Worm (Caenorhabditis elegans) whole organism, L2 larva: ENCODE measurements around the gene K02D10.3.
A peak's percentile ranks its signal among the peaks of the same experiment; 100 is the strongest.

Experiments
- C34F6.9 ChIP-seq: fragments of 150-350 bp; optimal IDR thresholded peaks from 2 replicates; lab custom pipeline; 2014; ENCODE audit warnings: missing biosample characterization, missing genetic modification characterization
- R02D3.7 ChIP-seq: fragments of 150-350 bp; optimal IDR thresholded peaks from 2 replicates; lab custom pipeline; 2014; ENCODE audit warnings: missing biosample characterization, missing genetic modification characterization
- Y55F3AM.14 ChIP-seq: fragments of 200-800 bp; sonication (Bioruptor generic); optimal IDR thresholded peaks from 2 replicates; lab custom pipeline; 2018; ENCODE audit warnings: mild to moderate bottlenecking, missing genetic modification characterization, missing compliant biosample characterization
- ZK546.5 ChIP-seq: sonication (generic microtip); optimal IDR thresholded peaks from 2 replicates; lab custom pipeline; 2017; ENCODE audit warnings: missing biosample characterization, missing genetic modification characterization
- alr-1 ChIP-seq: fragments of 150-350 bp; optimal IDR thresholded peaks from 2 replicates; lab custom pipeline; 2014; ENCODE audit warnings: missing biosample characterization, missing genetic modification characterization
- aly-2 ChIP-seq: fragments of 150-350 bp; optimal IDR thresholded peaks from 2 replicates; lab custom pipeline; 2014; ENCODE audit warnings: missing biosample characterization, missing genetic modification characterization
- ama-1 ChIP-seq: fragments of 150-350 bp; optimal IDR thresholded peaks from 2 replicates; lab custom pipeline; 2018; ENCODE audit warnings: inconsistent platforms
- blmp-1 ChIP-seq: sonication (generic microtip); optimal IDR thresholded peaks from 2 replicates; lab custom pipeline; 2017; ENCODE audit warnings: missing genetic modification characterization, mild to moderate bottlenecking, missing compliant biosample characterization, antibody characterized with exemption, moderate library complexity; ENCODE audit not compliant: insufficient read depth
- ceh-16 ChIP-seq: fragments of 150-350 bp; optimal IDR thresholded peaks from 2 replicates; lab custom pipeline; 2014; ENCODE audit warnings: missing biosample characterization, missing genetic modification characterization
- ceh-82 ChIP-seq: fragments of 150-350 bp; optimal IDR thresholded peaks from 2 replicates; lab custom pipeline; 2014; ENCODE audit warnings: missing biosample characterization, missing genetic modification characterization
- crh-2 ChIP-seq: sonication (generic microtip); optimal IDR thresholded peaks from 2 replicates; lab custom pipeline; 2017; ENCODE audit warnings: missing biosample characterization, missing genetic modification characterization
- egl-27 ChIP-seq: sonication (generic microtip); optimal IDR thresholded peaks from 3 replicates; lab custom pipeline; 2017; ENCODE audit warnings: missing biosample characterization, missing genetic modification reagents, missing genetic modification characterization
- elt-1 ChIP-seq: fragments of 150-350 bp; optimal IDR thresholded peaks from 2 replicates; lab custom pipeline; 2014; ENCODE audit warnings: missing biosample characterization, missing genetic modification characterization
- elt-3 ChIP-seq: sonication (generic microtip); optimal IDR thresholded peaks from 2 replicates; lab custom pipeline; 2017; ENCODE audit warnings: missing biosample characterization, missing genetic modification characterization
- fos-1 ChIP-seq: fragments of 150-350 bp; optimal IDR thresholded peaks from 2 replicates; lab custom pipeline; 2014; ENCODE audit warnings: missing biosample characterization, missing genetic modification characterization
- gmeb-1 ChIP-seq: fragments of 150-350 bp; optimal IDR thresholded peaks from 2 replicates; lab custom pipeline; 2014; ENCODE audit warnings: missing biosample characterization, missing genetic modification characterization
- lin-13 ChIP-seq: fragments of 150-350 bp; optimal IDR thresholded peaks from 2 replicates; lab custom pipeline; 2014; ENCODE audit warnings: missing biosample characterization, missing genetic modification reagents, missing genetic modification characterization
- lin-39 ChIP-seq: fragments of 150-350 bp; optimal IDR thresholded peaks from 2 replicates; lab custom pipeline; 2014; ENCODE audit warnings: missing biosample characterization, missing genetic modification reagents, missing genetic modification characterization
- lsy-2 ChIP-seq, 2 experiments: fragments of 150-350 bp in 1 of 2; sonication (generic microtip) in 1 of 2; optimal IDR thresholded peaks; 2 replicates each; lab custom pipeline; 2014 to 2017; ENCODE audit warnings: missing biosample characterization in 2 of 2, missing genetic modification characterization in 2 of 2
- mab-5 ChIP-seq: fragments of 150-350 bp; optimal IDR thresholded peaks from 2 replicates; lab custom pipeline; 2014; ENCODE audit warnings: missing biosample characterization, missing genetic modification characterization
- mdl-1 ChIP-seq, 2 experiments: fragments of 150-350 bp in 1 of 2; sonication (generic microtip) in 1 of 2; optimal IDR thresholded peaks; 2 replicates each; lab custom pipeline; 2017; ENCODE audit warnings: missing biosample characterization in 2 of 2, missing genetic modification characterization in 2 of 2
- nhr-10 ChIP-seq: sonication (generic microtip); optimal IDR thresholded peaks from 2 replicates; lab custom pipeline; 2017; ENCODE audit warnings: missing biosample characterization, missing genetic modification characterization
- nhr-11 ChIP-seq: fragments of 150-350 bp; optimal IDR thresholded peaks from 2 replicates; lab custom pipeline; 2014; ENCODE audit warnings: missing biosample characterization, missing genetic modification characterization
- nhr-12 ChIP-seq: fragments of 150-350 bp; optimal IDR thresholded peaks from 2 replicates; lab custom pipeline; 2014; ENCODE audit warnings: missing biosample characterization, missing genetic modification characterization
- nhr-129 ChIP-seq: fragments of 150-350 bp; optimal IDR thresholded peaks from 2 replicates; lab custom pipeline; 2014; ENCODE audit warnings: missing biosample characterization, missing genetic modification characterization
- nhr-21 ChIP-seq: fragments of 150-350 bp; optimal IDR thresholded peaks from 2 replicates; lab custom pipeline; 2014; ENCODE audit warnings: missing biosample characterization, missing genetic modification characterization
- nhr-23 ChIP-seq: fragments of 150-350 bp; optimal IDR thresholded peaks from 2 replicates; lab custom pipeline; 2014; ENCODE audit warnings: missing biosample characterization, missing genetic modification reagents, missing genetic modification characterization
- nhr-237 ChIP-seq: fragments of 150-350 bp; optimal IDR thresholded peaks from 2 replicates; lab custom pipeline; 2014; ENCODE audit warnings: missing biosample characterization, missing genetic modification characterization
- nhr-25 ChIP-seq: fragments of 150-350 bp; sonication (generic microtip); optimal IDR thresholded peaks from 3 replicates; lab custom pipeline; 2014; ENCODE audit warnings: missing biosample characterization, missing genetic modification characterization
- nhr-6 ChIP-seq: fragments of 150-350 bp; optimal IDR thresholded peaks from 2 replicates; lab custom pipeline; 2014; ENCODE audit warnings: missing biosample characterization, missing genetic modification characterization
- nhr-77 ChIP-seq: fragments of 150-350 bp; optimal IDR thresholded peaks from 2 replicates; lab custom pipeline; 2014; ENCODE audit warnings: missing biosample characterization, missing genetic modification characterization
- sem-4 ChIP-seq: fragments of 150-350 bp; optimal IDR thresholded peaks from 2 replicates; lab custom pipeline; 2014; ENCODE audit warnings: missing biosample characterization, missing genetic modification reagents, missing genetic modification characterization
- skn-1 ChIP-seq: sonication (generic microtip); optimal IDR thresholded peaks from 2 replicates; lab custom pipeline; 2017; ENCODE audit warnings: missing biosample characterization, missing genetic modification characterization
- sma-3 ChIP-seq: sonication (generic microtip); optimal IDR thresholded peaks from 2 replicates; lab custom pipeline; 2016; ENCODE audit warnings: missing genetic modification reagents, missing genetic modification characterization, missing compliant biosample characterization
- sma-9 ChIP-seq, 2 experiments: fragments of 150-350 bp in 1 of 2; sonication (generic microtip) in 1 of 2; optimal IDR thresholded peaks; 2 replicates each; lab custom pipeline; 2014 to 2016; ENCODE audit warnings: missing genetic modification characterization in 2 of 2, mild to moderate bottlenecking in 1 of 2, missing biosample characterization in 1 of 2, missing compliant biosample characterization in 1 of 2, missing genetic modification reagents in 1 of 2, moderate library complexity in 1 of 2
- snpc-4 ChIP-seq: fragments of 150-350 bp; optimal IDR thresholded peaks from 2 replicates; lab custom pipeline; 2014; ENCODE audit warnings: missing biosample characterization, missing genetic modification characterization
- unc-39 ChIP-seq: fragments of 150-350 bp; optimal IDR thresholded peaks from 2 replicates; lab custom pipeline; 2014; ENCODE audit warnings: missing biosample characterization, missing genetic modification characterization
- unc-62 ChIP-seq: fragments of 150-350 bp; optimal IDR thresholded peaks from 2 replicates; lab custom pipeline; 2014; ENCODE audit warnings: missing biosample characterization, missing genetic modification reagents, missing genetic modification characterization
- ztf-1 ChIP-seq: fragments of 200-800 bp; sonication (Bioruptor generic); conservative IDR thresholded peaks from 2 replicates; pipeline ENCODE4 v1.3.6; 2022; ENCODE audit warnings: missing genetic modification characterization, missing compliant biosample characterization
- ztf-11 ChIP-seq: sonication (generic microtip); optimal IDR thresholded peaks from 2 replicates; lab custom pipeline; 2017; ENCODE audit warnings: missing biosample characterization, missing genetic modification characterization
- ztf-4 ChIP-seq: fragments of 150-350 bp; optimal IDR thresholded peaks from 2 replicates; lab custom pipeline; 2014; ENCODE audit warnings: missing biosample characterization, missing genetic modification characterization

K02D10.3 gene

DNA sequence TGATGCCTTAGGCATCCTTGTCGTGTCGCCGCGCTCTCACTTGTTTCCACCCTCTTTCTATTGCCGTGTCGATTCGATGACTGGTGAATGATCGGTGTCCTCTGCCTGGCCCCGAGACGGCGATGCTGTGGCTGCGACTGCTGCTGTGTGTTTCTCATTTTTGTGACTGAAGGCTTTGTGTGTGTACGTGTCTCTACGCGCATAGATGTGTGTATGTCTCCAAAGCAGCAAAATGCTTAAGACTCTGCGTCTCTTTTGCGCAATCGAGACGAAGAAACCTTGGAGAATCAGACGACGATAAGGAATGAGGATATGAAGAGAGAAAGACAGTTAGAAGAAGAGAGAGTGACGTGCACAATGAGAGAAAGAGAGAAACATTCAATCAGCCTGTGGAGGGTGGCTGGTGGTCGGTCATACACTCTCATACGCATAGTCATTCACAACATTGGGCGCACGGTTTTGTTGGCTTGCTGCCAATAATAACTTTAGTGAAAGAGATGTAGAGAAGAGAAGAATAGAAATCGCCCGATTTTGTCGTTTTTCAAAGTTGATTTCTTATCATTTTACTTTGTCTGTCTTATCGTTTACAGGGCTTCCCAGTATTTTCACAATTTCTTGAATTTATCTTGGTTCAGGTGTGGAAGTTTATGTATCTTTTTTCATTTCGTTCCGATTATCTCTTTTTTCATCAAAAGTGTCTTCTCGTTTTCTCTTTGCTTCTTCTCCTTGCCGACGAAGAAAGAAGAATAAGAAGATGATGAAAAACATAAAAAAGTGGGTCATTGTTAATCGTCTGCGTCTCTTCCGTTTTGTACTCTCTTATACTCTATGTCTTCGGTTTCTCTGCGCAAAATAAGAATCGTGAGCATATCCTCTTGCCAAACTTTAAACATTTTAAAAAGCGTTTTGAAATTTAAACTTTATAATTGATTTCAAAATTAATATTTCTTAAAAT lies 30.4 kb upstream of the K02D10.3 start (continued):
- TF ChIP-seq ztf-1 (GFP tag; lab: Robert Waterston, UW) = no peak
- peak; percentile 98 for TF ChIP-seq sma-9 (GFP tag; optimal IDR thresholded peaks at IDR 0.05; lab: Kevin White, UChicago)
- TF ChIP-seq sma-9 (tag; optimal IDR thresholded peaks at IDR 0.05; lab: Kevin White, UChicago) = peak; percentile 85
- peak; percentile 87 to 95 for TF ChIP-seq mdl-1 (tag; optimal IDR thresholded peaks at IDR 0.05; lab: Kevin White, UChicago)
- no peak for TF ChIP-seq unc-39
- no peak for TF ChIP-seq elt-3 (tag; lab: Kevin White, UChicago)
- peak; percentile 90 for TF ChIP-seq ceh-16 (tag; lab: Kevin White, UChicago)
- TF ChIP-seq ztf-11 = peak; percentile 42
- peak; percentile 38 for TF ChIP-seq mab-5 (tag; lab: Kevin White, UChicago)

DNA sequence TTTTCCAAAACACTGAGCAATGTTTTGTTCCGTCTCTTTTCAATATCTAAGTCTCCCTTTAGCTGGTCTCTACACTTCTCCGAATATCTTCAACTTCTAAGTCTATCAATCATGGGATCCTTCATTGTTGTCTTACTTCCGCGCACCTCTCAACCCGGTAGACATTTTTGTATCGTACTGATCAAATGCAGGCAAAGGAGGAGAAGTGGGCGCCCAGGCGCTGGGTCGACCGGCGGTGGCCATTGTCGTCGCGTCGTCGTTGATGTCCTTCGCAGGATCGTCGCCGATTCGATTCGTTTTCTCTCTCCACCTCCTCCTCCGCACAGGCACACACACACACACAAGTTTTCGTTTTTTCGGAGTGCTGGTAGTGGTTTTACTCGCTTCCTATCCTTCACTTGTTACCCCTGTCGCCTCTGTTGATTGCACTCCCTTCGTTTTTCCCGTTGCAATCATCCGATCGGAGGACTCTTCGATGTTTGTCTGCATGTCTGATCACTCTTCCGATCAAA lies 29.7 kb upstream of the K02D10.3 start:
- TF ChIP-seq elt-1 (tag; lab: Kevin White, UChicago) (no peak), Y55F3AM.14 (GFP tag; lab: Kevin White, UChicago) (no peak), lin-39 (tag; lab: Kevin White, UChicago) (no peak), blmp-1 (tag; lab: Kevin White, UChicago) (no peak), ztf-4 (tag; lab: Kevin White, UChicago) (no peak), sem-4 (no peak), nhr-77 (tag; lab: Kevin White, UChicago) (no peak), gmeb-1 (no peak), nhr-237 (tag; lab: Kevin White, UChicago) (no peak)

DNA sequence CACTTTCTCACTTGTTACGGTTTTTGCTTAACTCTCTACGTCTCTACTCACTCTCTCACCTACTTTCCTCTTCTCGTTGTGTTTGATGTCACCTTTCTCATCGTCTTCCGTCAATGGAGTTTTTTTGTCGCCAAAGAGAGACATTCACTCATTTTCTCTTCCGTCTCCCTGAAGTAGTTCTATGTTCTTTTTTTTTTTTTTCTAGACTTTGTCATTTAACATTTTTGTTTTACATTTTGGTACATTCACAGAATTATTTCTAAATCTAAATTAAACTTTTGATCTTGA lies 29.0 kb upstream of the K02D10.3 start:
- TF ChIP-seq sma-3 (GFP tag; lab: Kevin White, UChicago) (peak; percentile 10), skn-1 (tag; lab: Kevin White, UChicago) (no peak), nhr-25 (peak; percentile 29)

DNA sequence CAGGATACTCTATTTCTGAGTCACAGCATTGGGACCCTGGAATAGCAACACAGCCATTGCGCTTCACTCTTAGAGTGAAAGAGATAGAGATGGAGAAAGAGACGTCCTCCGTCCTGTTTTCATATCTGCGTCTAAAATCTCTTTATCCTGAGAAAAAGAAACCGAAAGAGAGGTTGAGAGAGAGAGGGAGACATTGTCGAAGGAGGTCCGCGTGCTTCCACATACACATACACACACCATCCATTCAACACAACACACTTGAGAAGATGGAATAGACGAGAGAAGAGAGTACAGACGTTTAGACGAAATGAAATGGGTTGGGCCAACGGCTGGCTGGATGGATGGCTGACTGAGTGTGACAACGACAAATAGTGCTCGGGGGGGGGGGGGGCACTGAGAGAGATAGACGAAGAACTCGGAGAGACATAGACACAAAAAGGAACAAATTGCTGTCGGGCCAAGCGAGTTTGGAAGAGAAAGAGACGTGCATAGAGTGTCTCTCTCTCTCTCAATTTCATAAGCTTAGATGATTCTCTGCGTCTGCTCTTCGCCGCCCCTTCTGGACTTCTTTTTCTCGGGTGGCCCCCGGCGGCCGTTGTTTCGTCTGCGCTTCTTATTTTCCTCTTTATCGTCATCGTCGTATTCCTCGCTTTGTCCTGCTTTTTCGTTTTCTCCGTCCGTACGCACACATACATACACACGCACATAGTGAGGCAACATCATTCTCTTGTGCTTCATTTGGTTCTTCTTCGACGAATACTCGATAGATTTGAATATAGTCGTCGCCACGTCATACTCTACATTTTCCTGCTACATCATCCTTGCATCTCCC lies 28.4 kb upstream of the K02D10.3 start, which contains the start of gene F54F2.6:
F54F2.6 (minus strand) TSS at position 738 of the 832 bp plus-strand sequence.
- TF ChIP-seq ztf-1 (GFP tag; lab: Robert Waterston, UW) = no peak
- peak; percentile 85 for TF ChIP-seq unc-62 (GFP tag; lab: Kevin White, UChicago)
- TF ChIP-seq crh-2 (tag; lab: Kevin White, UChicago) = peak; percentile 87
- peak; percentile 31 for TF ChIP-seq sma-3 (GFP tag; lab: Kevin White, UChicago)
- TF ChIP-seq aly-2 (tag; lab: Kevin White, UChicago) = no peak
- TF ChIP-seq lin-39 (tag; lab: Kevin White, UChicago) = peak; percentile 82
- no peak for TF ChIP-seq nhr-23 (tag; lab: Kevin White, UChicago)
- TF ChIP-seq alr-1 (tag; lab: Kevin White, UChicago) = peak; percentile 90
- TF ChIP-seq nhr-6 (tag; lab: Kevin White, UChicago) = peak; percentile 96
- no peak for TF ChIP-seq R02D3.7
- TF ChIP-seq elt-3 (tag; lab: Kevin White, UChicago) = no peak
- TF ChIP-seq gmeb-1 = peak; percentile 64
- peak; percentile 82 for TF ChIP-seq lin-13
- peak; percentile 95 for TF ChIP-seq nhr-129 (tag; lab: Kevin White, UChicago)
- no peak for TF ChIP-seq elt-1 (tag; lab: Kevin White, UChicago)
- TF ChIP-seq ama-1 (lab: Kevin White, UChicago) = no peak
- peak; percentile 89 for TF ChIP-seq ztf-4 (tag; lab: Kevin White, UChicago)
- TF ChIP-seq skn-1 (tag; lab: Kevin White, UChicago) = no peak
- peak; percentile 1 for TF ChIP-seq ZK546.5 (tag; lab: Kevin White, UChicago)
- peak; percentile 83 for TF ChIP-seq blmp-1 (tag; lab: Kevin White, UChicago)
- TF ChIP-seq ceh-16 (tag; lab: Kevin White, UChicago) = no peak
- peak; percentile 63 for TF ChIP-seq snpc-4 (tag; lab: Kevin White, UChicago)
- peak; percentile 26 for TF ChIP-seq nhr-237 (tag; lab: Kevin White, UChicago)
- peak; percentile 90 for TF ChIP-seq nhr-21 (tag; lab: Kevin White, UChicago)
- TF ChIP-seq fos-1 (tag; lab: Kevin White, UChicago) = peak; percentile 54
- TF ChIP-seq nhr-10 (tag; lab: Kevin White, UChicago) = no peak
- peak; percentile 95 for TF ChIP-seq sem-4
- peak; percentile 59 to 92 for TF ChIP-seq lsy-2 (tag; optimal IDR thresholded peaks at IDR 0.05; lab: Kevin White, UChicago)
- TF ChIP-seq C34F6.9 = peak; percentile 96
- TF ChIP-seq mdl-1 (tag; optimal IDR thresholded peaks at IDR 0.05; lab: Kevin White, UChicago) = peak; percentile 85 to 98
- TF ChIP-seq sma-9 (GFP tag; optimal IDR thresholded peaks at IDR 0.05; lab: Kevin White, UChicago) = peak; percentile 96
- TF ChIP-seq sma-9 (tag; optimal IDR thresholded peaks at IDR 0.05; lab: Kevin White, UChicago) = no peak
- no peak for TF ChIP-seq nhr-11
- no peak for TF ChIP-seq ceh-82 (tag; lab: Kevin White, UChicago)
- no peak for TF ChIP-seq nhr-12 (tag; lab: Kevin White, UChicago)
- TF ChIP-seq egl-27 (tag; lab: Kevin White, UChicago) = peak; percentile 93
- TF ChIP-seq unc-39 = no peak
